Worm (Caenorhabditis elegans) whole organism, early embryonic: ENCODE measurements around the gene C25F9.15.

Experiments
- B0310.2 ChIP-seq: sonication (generic microtip); optimal IDR thresholded peaks from 2 replicates; lab custom pipeline; 2016; ENCODE audit warnings: mild to moderate bottlenecking, missing genetic modification characterization, missing compliant biosample characterization
- F13C5.2 ChIP-seq: sonication (generic microtip); optimal IDR thresholded peaks from 2 replicates; lab custom pipeline; 2017; ENCODE audit warnings: mild to moderate bottlenecking, missing genetic modification characterization, inconsistent platforms, missing compliant biosample characterization
- aly-1 ChIP-seq: sonication (generic microtip); optimal IDR thresholded peaks from 2 replicates; lab custom pipeline; 2016; ENCODE audit warnings: missing genetic modification characterization, missing compliant biosample characterization
- ama-1 ChIP-seq: fragments of 150-350 bp; optimal IDR thresholded peaks from 2 replicates; lab custom pipeline; 2014
- ceh-13 ChIP-seq: fragments of 200-800 bp; sonication (Bioruptor generic); optimal IDR thresholded peaks from 2 replicates; lab custom pipeline; 2018; ENCODE audit warnings: mild to moderate bottlenecking, missing genetic modification characterization, missing compliant biosample characterization
- ceh-36 ChIP-seq: sonication (generic microtip); optimal IDR thresholded peaks from 2 replicates; lab custom pipeline; 2016; ENCODE audit warnings: missing genetic modification characterization, inconsistent platforms, missing compliant biosample characterization
- ets-7 ChIP-seq: sonication (generic microtip); optimal IDR thresholded peaks from 2 replicates; lab custom pipeline; 2016; ENCODE audit warnings: missing genotype, missing genetic modification characterization, missing compliant biosample characterization
- flt-1 ChIP-seq: fragments of 200-800 bp; sonication (Bioruptor generic); IDR thresholded peaks from 2 replicates; pipeline ENCODE4 v1.3.6; 2022; ENCODE audit warnings: missing genetic modification characterization, missing compliant biosample characterization
- hmbx-1 ChIP-seq: sonication (generic microtip); optimal IDR thresholded peaks from 2 replicates; lab custom pipeline; 2016; ENCODE audit warnings: mild to moderate bottlenecking, missing genetic modification characterization, missing compliant biosample characterization
- hmg-4 ChIP-seq: fragments of 200-800 bp; sonication (Bioruptor generic); optimal IDR thresholded peaks from 2 replicates; lab custom pipeline; 2018; ENCODE audit warnings: mild to moderate bottlenecking, missing genetic modification characterization, missing compliant biosample characterization
- hnd-1 ChIP-seq: sonication (generic microtip); optimal IDR thresholded peaks from 2 replicates; lab custom pipeline; 2016; ENCODE audit warnings: missing genetic modification characterization, missing compliant biosample characterization
- pes-1 ChIP-seq: fragments of 200-800 bp; sonication (Bioruptor generic); IDR thresholded peaks from 2 replicates; pipeline ENCODE4 v1.3.6; 2022; ENCODE audit warnings: missing genetic modification reagents, missing genetic modification characterization, missing compliant biosample characterization
- scrt-1 ChIP-seq: fragments of 200-800 bp; sonication (Bioruptor generic); IDR thresholded peaks from 2 replicates; pipeline ENCODE4 v1.3.6; 2022; ENCODE audit warnings: missing genetic modification characterization, missing compliant biosample characterization
- sea-1 ChIP-seq: fragments of 200-800 bp; sonication (Bioruptor generic); conservative IDR thresholded peaks from 2 replicates; pipeline ENCODE4 v1.3.6; 2022; ENCODE audit warnings: missing genetic modification characterization, missing compliant biosample characterization
- tbx-11 ChIP-seq: fragments of 200-800 bp; sonication (Bioruptor generic); IDR thresholded peaks from 2 replicates; pipeline ENCODE4 v1.3.6; 2022; ENCODE audit warnings: missing genetic modification characterization, missing compliant biosample characterization
- tbx-37 ChIP-seq: fragments of 200-800 bp; sonication (Bioruptor generic); conservative IDR thresholded peaks from 2 replicates; pipeline ENCODE4 v1.3.6; 2022; ENCODE audit warnings: missing genetic modification reagents, missing genetic modification characterization, missing compliant biosample characterization
- tra-4 ChIP-seq: sonication (generic microtip); optimal IDR thresholded peaks from 2 replicates; lab custom pipeline; 2017; ENCODE audit warnings: missing genetic modification characterization, missing compliant biosample characterization

The C25F9.15 gene

DNA sequence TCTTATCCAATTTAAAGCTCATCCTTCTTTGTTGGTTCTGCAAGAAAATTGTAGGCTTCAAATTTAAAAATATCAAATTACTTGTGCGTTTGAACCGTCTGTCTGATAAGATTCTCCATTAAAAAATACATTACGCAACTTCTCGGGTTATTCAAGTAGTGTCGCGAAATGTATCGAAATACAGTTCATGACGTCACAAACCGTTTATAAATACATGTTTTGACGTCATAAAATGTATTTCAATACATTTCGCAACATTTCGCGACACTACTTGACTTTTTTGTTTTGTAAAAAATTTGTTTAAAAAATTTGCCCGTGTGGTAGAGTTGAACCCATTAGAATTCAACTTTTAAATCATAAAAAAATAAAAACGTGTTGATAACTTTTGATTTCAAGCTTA is 25.7 kb downstream of the C25F9.15 start:
- TF ChIP-seq tra-4 (tag; lab: Kevin White, UChicago), result no peak
- no peak for TF ChIP-seq ama-1 (lab: Kevin White, UChicago)
- TF ChIP-seq flt-1 (GFP tag; lab: Robert Waterston, UW), result no peak
- no peak for TF ChIP-seq pes-1 (GFP tag; lab: Robert Waterston, UW)
- no peak for TF ChIP-seq aly-1 (tag; lab: Kevin White, UChicago)
- no peak for TF ChIP-seq F13C5.2 (tag; lab: Kevin White, UChicago)
- TF ChIP-seq ets-7 (tag; lab: Kevin White, UChicago), result no peak
- TF ChIP-seq hmg-4, result no peak
- TF ChIP-seq tbx-37, result no peak
- TF ChIP-seq ceh-13 (GFP tag; lab: Kevin White, UChicago), result no peak
- TF ChIP-seq sea-1 (GFP tag; lab: Robert Waterston, UW), result no peak
- TF ChIP-seq hmbx-1 (tag; lab: Kevin White, UChicago), result no peak

ce11 chrV:19445442-19445841 is 27.5 kb downstream of the C25F9.15 start, which contains the start of gene M04C3.1:
Gene M04C3.1 (minus strand): TSS chrV:19445605.
- TF ChIP-seq hmbx-1 (tag; lab: Kevin White, UChicago) (no peak), pes-1 (GFP tag; lab: Robert Waterston, UW) (no peak), aly-1 (tag; lab: Kevin White, UChicago) (no peak), tbx-11 (GFP tag; lab: Robert Waterston, UW) (no peak), ceh-13 (GFP tag; lab: Kevin White, UChicago) (no peak), ets-7 (tag; lab: Kevin White, UChicago) (no peak), F13C5.2 (tag; lab: Kevin White, UChicago) (no peak), tbx-37 (no peak), sea-1 (GFP tag; lab: Robert Waterston, UW) (no peak), flt-1 (GFP tag; lab: Robert Waterston, UW) (no peak), ama-1 (lab: Kevin White, UChicago) (no peak), hnd-1 (tag; lab: Kevin White, UChicago) (no peak), hmg-4 (no peak), tra-4 (tag; lab: Kevin White, UChicago) (no peak), scrt-1 (GFP tag; lab: Robert Waterston, UW) (no peak), B0310.2 (tag; lab: Kevin White, UChicago) (no peak), ceh-36 (no peak)

ce11 chrV:19448805-19449204 is 30.9 kb downstream of the C25F9.15 start, which contains the start of gene M04C3.2:
Gene M04C3.2 (minus strand): TSS chrV:19448905.
- TF ChIP-seq ets-7 (tag; lab: Kevin White, UChicago) (no peak), hmbx-1 (tag; lab: Kevin White, UChicago) (no peak), aly-1 (tag; lab: Kevin White, UChicago) (no peak), scrt-1 (GFP tag; lab: Robert Waterston, UW) (no peak), pes-1 (GFP tag; lab: Robert Waterston, UW) (no peak), tbx-37 (no peak)

- no peak for TF ChIP-seq pes-1 (GFP tag; lab: Robert Waterston, UW)
- no peak for TF ChIP-seq tra-4 (tag; lab: Kevin White, UChicago)
- TF ChIP-seq hnd-1 (tag; lab: Kevin White, UChicago), result no peak
- no peak for TF ChIP-seq B0310.2 (tag; lab: Kevin White, UChicago)
- TF ChIP-seq flt-1 (GFP tag; lab: Robert Waterston, UW), result no peak
Measured at ce11 chrV:19449544-19449943, 31.6 kb downstream of the C25F9.15 start, which contains the start of gene M04C3.5. Gene M04C3.5 (plus strand): TSS chrV:19449733.

- no peak for TF ChIP-seq tbx-37
- no peak for TF ChIP-seq ets-7 (tag; lab: Kevin White, UChicago)
- TF ChIP-seq tra-4 (tag; lab: Kevin White, UChicago), result no peak
- TF ChIP-seq tbx-11 (GFP tag; lab: Robert Waterston, UW), result no peak
Measured at ce11 chrV:19455650-19456049, 37.7 kb downstream of the C25F9.15 start, which contains the start of the genes Y43F8B.13 and Y43F8B.14. Gene Y43F8B.13 (plus strand): TSS chrV:19455950. Gene Y43F8B.14 (minus strand): TSS chrV:19455971.

- no peak for TF ChIP-seq hmg-4
- no peak for TF ChIP-seq hmbx-1 (tag; lab: Kevin White, UChicago)
- TF ChIP-seq aly-1 (tag; lab: Kevin White, UChicago), result no peak
- TF ChIP-seq sea-1 (GFP tag; lab: Robert Waterston, UW), result no peak
- TF ChIP-seq hnd-1 (tag; lab: Kevin White, UChicago), result no peak
Measured at ce11 chrV:19457120-19457519, 39.2 kb downstream of the C25F9.15 start, which contains the start of gene Y43F8B.24. Gene Y43F8B.24 (plus strand): TSS chrV:19457420.

DNA sequence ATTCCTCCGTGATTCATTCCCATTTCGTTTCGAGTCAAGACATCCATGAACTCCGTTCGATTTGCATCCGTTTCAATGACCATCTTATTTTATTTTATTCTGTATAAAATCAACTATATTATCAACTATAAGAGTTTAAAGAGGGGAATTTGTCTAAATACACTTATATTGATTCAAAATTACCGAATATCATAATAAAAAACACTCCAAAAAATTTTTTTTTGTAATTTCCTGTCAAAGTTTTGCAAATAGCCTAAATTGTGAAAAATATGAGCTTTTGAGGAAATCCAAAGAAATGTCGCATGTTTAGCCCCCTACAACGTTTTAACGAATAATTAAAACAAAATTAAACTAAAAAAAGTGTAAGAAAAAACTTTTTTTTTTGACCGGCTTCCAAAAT is 44.1 kb downstream of the C25F9.15 start, which contains the start of gene Y43F8B.15:
Gene Y43F8B.15, minus strand, starts transcription at position 101 of the 400 bp plus-strand sequence.
- TF ChIP-seq B0310.2 (tag; lab: Kevin White, UChicago), result no peak
- TF ChIP-seq tra-4 (tag; lab: Kevin White, UChicago), result no peak
- TF ChIP-seq F13C5.2 (tag; lab: Kevin White, UChicago), result no peak

DNA sequence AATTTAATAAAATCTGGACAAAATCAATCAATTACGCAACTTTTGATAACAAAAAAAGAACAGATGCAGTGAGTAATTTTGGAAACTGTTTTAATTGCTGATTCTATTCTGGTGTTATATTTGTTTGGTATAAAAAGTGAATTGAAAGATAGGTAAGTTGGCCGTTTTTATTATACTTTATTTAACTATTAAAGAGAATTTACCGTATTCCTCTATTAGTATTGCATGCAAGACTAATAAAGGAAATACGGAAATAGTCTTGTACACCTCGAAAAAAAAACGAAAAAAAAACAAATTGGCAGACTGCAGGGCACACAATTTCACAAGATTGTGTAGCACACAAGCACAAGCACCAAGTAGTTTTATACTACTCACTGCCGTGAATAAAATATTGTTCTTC is 44.7 kb downstream of the C25F9.15 start, which contains the start of gene Y43F8B.25:
Gene Y43F8B.25, plus strand, starts transcription at position 301 of the 400 bp plus-strand sequence.
- no peak for TF ChIP-seq hmg-4
- no peak for TF ChIP-seq hmbx-1 (tag; lab: Kevin White, UChicago)
- no peak for TF ChIP-seq scrt-1 (GFP tag; lab: Robert Waterston, UW)
- no peak for TF ChIP-seq tbx-37
- no peak for TF ChIP-seq ceh-36
- no peak for TF ChIP-seq pes-1 (GFP tag; lab: Robert Waterston, UW)
- TF ChIP-seq tra-4 (tag; lab: Kevin White, UChicago), result no peak
- no peak for TF ChIP-seq aly-1 (tag; lab: Kevin White, UChicago)
- no peak for TF ChIP-seq tbx-11 (GFP tag; lab: Robert Waterston, UW)
- no peak for TF ChIP-seq ama-1 (lab: Kevin White, UChicago)
- no peak for TF ChIP-seq F13C5.2 (tag; lab: Kevin White, UChicago)
- no peak for TF ChIP-seq ceh-13 (GFP tag; lab: Kevin White, UChicago)
- no peak for TF ChIP-seq sea-1 (GFP tag; lab: Robert Waterston, UW)
- no peak for TF ChIP-seq flt-1 (GFP tag; lab: Robert Waterston, UW)
- no peak for TF ChIP-seq ets-7 (tag; lab: Kevin White, UChicago)
- no peak for TF ChIP-seq B0310.2 (tag; lab: Kevin White, UChicago)
- TF ChIP-seq hnd-1 (tag; lab: Kevin White, UChicago), result no peak
